Fruit fly (Drosophila melanogaster) whole organism, wandering third instar larva: Measurements from ENCODE around the gene Mbs.

Experiments
- Abd-B ChIP-seq: fragments of >200 bp; optimal IDR thresholded peaks from 2 replicates; lab custom pipeline; 2017; ENCODE audit warnings: missing biosample characterization, missing genetic modification characterization
- CG32264 ChIP-seq: fragments of 200-800 bp; sonication (Bioruptor generic); optimal IDR thresholded peaks from 2 replicates; lab custom pipeline; 2016; ENCODE audit warnings: missing biosample characterization, missing genetic modification characterization
- CG9705 ChIP-seq: fragments of 200-800 bp; sonication (Bioruptor generic); optimal IDR thresholded peaks from 2 replicates; lab custom pipeline; 2018; ENCODE audit warnings: missing biosample characterization, mild to moderate bottlenecking, missing genetic modification characterization
- CrebA ChIP-seq: fragments of 200-800 bp; sonication (Bioruptor generic); optimal IDR thresholded peaks from 2 replicates; lab custom pipeline; 2016; ENCODE audit warnings: missing biosample characterization, mild to moderate bottlenecking, missing genetic modification characterization, borderline replicate concordance
- Dfd ChIP-seq: fragments of >200 bp; optimal IDR thresholded peaks from 2 replicates; lab custom pipeline; 2017; ENCODE audit warnings: missing biosample characterization, missing genetic modification characterization
- Dif ChIP-seq: fragments of 200-275, 200-300 bp; sonication (Bioruptor generic); optimal IDR thresholded peaks from 2 replicates; lab custom pipeline; 2018; ENCODE audit warnings: missing biosample characterization, missing genetic modification characterization; ENCODE audit not compliant: partially characterized antibody
- GATAd ChIP-seq: sonication (Bioruptor generic); optimal IDR thresholded peaks from 2 replicates; lab custom pipeline; 2016; ENCODE audit warnings: missing biosample characterization, missing genetic modification characterization
- HLH106 ChIP-seq: fragments of 200-800 bp; optimal IDR thresholded peaks from 3 replicates; lab custom pipeline; 2019; ENCODE audit warnings: missing biosample characterization, mild to moderate bottlenecking, missing genetic modification characterization, moderate library complexity
- Hnf4 ChIP-seq: fragments of 200-800 bp; sonication (Bioruptor generic); optimal IDR thresholded peaks from 2 replicates; lab custom pipeline; 2016; ENCODE audit warnings: missing biosample characterization, mild to moderate bottlenecking, missing genetic modification characterization
- Hr78 ChIP-seq: fragments of >200 bp; optimal IDR thresholded peaks from 2 replicates; lab custom pipeline; 2017; ENCODE audit warnings: missing biosample characterization, missing genetic modification characterization
- Hr83 ChIP-seq: fragments of 200-300 bp; sonication (Bioruptor generic); optimal IDR thresholded peaks from 2 replicates; lab custom pipeline; 2016; ENCODE audit warnings: missing biosample characterization, mild to moderate bottlenecking, missing genetic modification characterization, moderate library complexity; ENCODE audit not compliant: poor library complexity, severe bottlenecking
- Jra ChIP-seq: sonication (Bioruptor generic); optimal IDR thresholded peaks from 2 replicates; lab custom pipeline; 2016; ENCODE audit warnings: missing biosample characterization, missing genetic modification characterization
- Mio ChIP-seq: sonication (Bioruptor generic); optimal IDR thresholded peaks from 2 replicates; lab custom pipeline; 2016; ENCODE audit warnings: missing biosample characterization, missing genetic modification characterization
- Myc ChIP-seq: fragments of >200 bp; optimal IDR thresholded peaks from 2 replicates; lab custom pipeline; 2017
- OdsH ChIP-seq: fragments of 200-800 bp; sonication (Bioruptor generic); optimal IDR thresholded peaks from 2 replicates; lab custom pipeline; 2016; ENCODE audit warnings: missing biosample characterization, mild to moderate bottlenecking, missing genetic modification characterization
- Rel ChIP-seq, 2 experiments: fragments of 200-800 bp; sonication (Bioruptor generic) in 1 of 2; optimal IDR thresholded peaks; 2 replicates in 1 of 2; 3 replicates in 1 of 2; lab custom pipeline; 2016 to 2019; ENCODE audit warnings: mild to moderate bottlenecking in 2 of 2, missing biosample characterization in 2 of 2, missing genetic modification characterization in 2 of 2, moderate library complexity in 1 of 2
- br ChIP-seq: fragments of 200-800 bp; sonication (Bioruptor generic); optimal IDR thresholded peaks from 2 replicates; lab custom pipeline; 2016; ENCODE audit warnings: missing biosample characterization, missing genetic modification characterization
- brk ChIP-seq: fragments of 200-800 bp; sonication (Bioruptor generic); optimal IDR thresholded peaks from 2 replicates; lab custom pipeline; 2016; ENCODE audit warnings: missing biosample characterization, mild to moderate bottlenecking, missing genetic modification characterization
- dl ChIP-seq, 2 experiments: fragments of 175-275, 200-275 bp in 1 of 2; fragments of 200-275 bp in 1 of 2; sonication (Bioruptor generic); optimal IDR thresholded peaks; lab custom pipeline; 2018; ENCODE audit warnings: mild to moderate bottlenecking in 2 of 2, missing biosample characterization in 2 of 2, missing genetic modification characterization in 2 of 2, moderate library complexity in 2 of 2; ENCODE audit not compliant: partially characterized antibody in 2 of 2, insufficient read depth in 1 of 2
- dmrt93B ChIP-seq: fragments of 200-800 bp; sonication (Bioruptor generic); optimal IDR thresholded peaks from 2 replicates; lab custom pipeline; 2018; ENCODE audit warnings: missing biosample characterization, mild to moderate bottlenecking, missing genetic modification characterization
- dsf ChIP-seq: sonication (Bioruptor generic); optimal IDR thresholded peaks from 2 replicates; lab custom pipeline; 2016; ENCODE audit warnings: missing biosample characterization, missing genetic modification characterization, borderline replicate concordance
- ey ChIP-seq: fragments of 200-800 bp; sonication (Bioruptor generic); optimal IDR thresholded peaks from 2 replicates; lab custom pipeline; 2016; ENCODE audit warnings: missing biosample characterization, missing genetic modification characterization
- foxo ChIP-seq, 2 experiments: fragments of 200-800 bp; sonication (Bioruptor generic); optimal IDR thresholded peaks; 2 replicates in 1 of 2; 3 replicates in 1 of 2; lab custom pipeline; 2016 to 2017; ENCODE audit warnings: missing biosample characterization in 2 of 2, missing genetic modification characterization in 2 of 2
- fru ChIP-seq: fragments of 200-800 bp; sonication (Bioruptor generic); optimal IDR thresholded peaks from 3 replicates; lab custom pipeline; 2016; ENCODE audit warnings: missing biosample characterization, mild to moderate bottlenecking, missing genetic modification characterization
- h ChIP-seq: fragments of 200-800 bp; sonication (Bioruptor generic); optimal IDR thresholded peaks from 3 replicates; lab custom pipeline; 2016; ENCODE audit warnings: missing biosample characterization, mild to moderate bottlenecking, missing genetic modification characterization
- jim ChIP-seq: fragments of 175-275, 200-325 bp; sonication (Bioruptor generic); optimal IDR thresholded peaks from 2 replicates; lab custom pipeline; 2016; ENCODE audit warnings: missing biosample characterization, mild to moderate bottlenecking, missing genetic modification characterization
- lola ChIP-seq: fragments of >200 bp; optimal IDR thresholded peaks from 2 replicates; lab custom pipeline; 2017; ENCODE audit warnings: missing biosample characterization, missing genetic modification characterization
- pan ChIP-seq: fragments of >200 bp; optimal IDR thresholded peaks from 2 replicates; lab custom pipeline; 2017
- psq ChIP-seq: fragments of 200-800 bp; sonication (Bioruptor generic); optimal IDR thresholded peaks from 3 replicates; lab custom pipeline; 2017; ENCODE audit warnings: missing biosample characterization, mild to moderate bottlenecking, missing genetic modification characterization, moderate library complexity
- rgr ChIP-seq: fragments of 200-800 bp; sonication (Bioruptor generic); optimal IDR thresholded peaks from 3 replicates; lab custom pipeline; 2016; ENCODE audit warnings: missing biosample characterization, mild to moderate bottlenecking, missing genetic modification characterization
- sage ChIP-seq: fragments of 200-800 bp; sonication (Bioruptor generic); optimal IDR thresholded peaks from 2 replicates; lab custom pipeline; 2016; ENCODE audit warnings: missing biosample characterization, mild to moderate bottlenecking, missing genetic modification characterization
- sv ChIP-seq: fragments of 200-800 bp; sonication (Bioruptor generic); optimal IDR thresholded peaks from 3 replicates; lab custom pipeline; 2016; ENCODE audit warnings: missing biosample characterization, missing genetic modification characterization
- tai ChIP-seq: sonication (Bioruptor generic); optimal IDR thresholded peaks from 2 replicates; lab custom pipeline; 2016; ENCODE audit warnings: missing biosample characterization, missing genetic modification characterization
- usp ChIP-seq: fragments of >200 bp; optimal IDR thresholded peaks from 2 replicates; lab custom pipeline; 2017; ENCODE audit warnings: missing biosample characterization, missing genetic modification characterization
- woc ChIP-seq: sonication (Bioruptor generic); optimal IDR thresholded peaks from 2 replicates; lab custom pipeline; 2016; ENCODE audit warnings: missing biosample characterization, mild to moderate bottlenecking, missing genetic modification characterization

Mbs gene

DNA sequence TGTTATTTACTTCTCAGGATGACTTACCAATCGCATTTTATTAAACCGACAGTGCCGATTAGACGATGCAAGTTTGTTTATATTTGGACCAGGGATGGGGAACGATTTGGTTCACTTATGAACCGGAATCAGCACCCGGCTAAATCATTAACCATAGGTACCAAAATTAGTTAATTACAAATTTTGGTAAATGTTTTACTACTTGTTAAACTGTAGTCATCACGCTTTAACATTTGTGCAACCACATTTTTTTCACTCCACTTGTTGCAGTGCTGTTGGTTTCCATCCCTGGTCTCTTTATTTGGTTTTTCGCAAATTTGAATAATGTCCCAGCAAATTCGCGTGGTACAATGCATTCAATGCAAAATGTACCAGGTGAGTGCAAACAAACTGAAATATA lies 53.8 kb downstream of the Mbs start, which contains the start of the genes IntS9 and CG43295 (continued):
- TF ChIP-seq GATAd (peak; percentile 84), Jra (GFP tag; lab: Kevin White, UChicago) (no peak), OdsH (GFP tag; lab: Kevin White, UChicago) (peak; percentile 89), foxo (GFP tag; optimal IDR thresholded peaks at IDR 0.05; lab: Kevin White, UChicago) (peak; percentile 66 to 94), lola (no peak), dmrt93B (no peak), dsf (no peak), Mio (GFP tag; lab: Kevin White, UChicago) (peak; percentile 32), br (GFP tag; lab: Kevin White, UChicago) (peak; percentile 91), Hr78 (GFP tag; lab: Kevin White, UChicago) (no peak), dl (GFP tag; optimal IDR thresholded peaks at IDR 0.05; lab: Kevin White, UChicago; ENCODE audit: insufficient read depth in 1 of 2, partially characterized antibody in 2 of 2) (no peak), h (GFP tag; lab: Kevin White, UChicago) (no peak), Dfd (GFP tag; lab: Kevin White, UChicago) (no peak)
- TF ChIP-seq, all 38 proteins: peak for 12

dm6 chr3L:16112069-16112820 lies 60.5 kb downstream of the Mbs start, which contains the start of gene Zn72D:
Gene Zn72D (minus strand): TSS chr3L:16112626.
- TF ChIP-seq rgr (GFP tag; lab: Kevin White, UChicago) (peak; percentile 6), Mio (GFP tag; lab: Kevin White, UChicago) (no peak)

DNA sequence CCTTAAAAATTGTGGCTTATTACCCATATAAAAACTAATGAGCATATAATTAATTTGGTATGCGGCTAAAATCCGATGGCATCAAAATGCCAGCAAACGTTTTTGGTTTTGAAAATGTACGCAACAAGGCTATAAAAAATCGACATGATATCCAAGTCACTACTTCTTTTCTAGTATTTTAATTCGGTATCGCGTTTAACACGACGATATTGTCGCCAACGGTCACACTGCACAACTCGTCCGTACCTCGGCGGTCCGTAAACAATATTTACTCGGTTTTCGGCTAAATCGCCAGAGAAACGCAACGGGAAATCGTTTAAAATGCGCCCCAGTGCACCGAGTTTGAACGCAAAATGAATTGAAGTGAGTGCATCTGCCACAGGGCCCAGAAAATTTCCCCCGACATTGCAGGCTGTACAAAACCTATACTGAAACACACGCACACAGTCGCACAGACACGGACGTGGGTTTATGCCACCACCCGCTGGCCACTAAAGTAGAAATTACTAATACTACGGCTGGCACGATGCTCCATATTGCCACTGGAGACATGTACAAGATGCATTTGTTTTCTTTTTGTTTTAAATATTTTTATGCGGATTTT lies 61.3 kb downstream of the Mbs start, which contains the start of gene Taf4:
Gene Taf4, plus strand, starts transcription at position 210 of the 604 bp plus-strand sequence.
- TF ChIP-seq GATAd (no peak), CG9705 (GFP tag; lab: Kevin White, UChicago) (no peak), dmrt93B (no peak), Hnf4 (no peak), Abd-B (GFP tag; lab: Kevin White, UChicago) (no peak), tai (GFP tag; lab: Kevin White, UChicago) (no peak), psq (GFP tag; lab: Kevin White, UChicago) (no peak), CG32264 (GFP tag; lab: Kevin White, UChicago) (no peak), Jra (GFP tag; lab: Kevin White, UChicago) (no peak), Dif (GFP tag; lab: Kevin White, UChicago) (no peak), rgr (GFP tag; lab: Kevin White, UChicago) (no peak), ey (no peak), usp (GFP tag; lab: Kevin White, UChicago) (no peak), sage (GFP tag; lab: Kevin White, UChicago) (no peak), HLH106 (tag; lab: Kevin White, UChicago) (no peak), woc (GFP tag; lab: Kevin White, UChicago) (no peak), sv (GFP tag; lab: Kevin White, UChicago) (no peak), h (GFP tag; lab: Kevin White, UChicago) (no peak), lola (no peak)

- TF ChIP-seq HLH106 (tag; lab: Kevin White, UChicago) (peak; percentile 84), Dfd (GFP tag; lab: Kevin White, UChicago) (no peak), jim (GFP tag; lab: Kevin White, UChicago) (no peak), foxo (GFP tag; optimal IDR thresholded peaks at IDR 0.05; lab: Kevin White, UChicago) (peak; percentile 50 to 93), dmrt93B (no peak), rgr (GFP tag; lab: Kevin White, UChicago) (peak; percentile 92), GATAd (peak; percentile 39), Myc (lab: Kevin White, UChicago) (no peak), lola (no peak), Mio (GFP tag; lab: Kevin White, UChicago) (peak; percentile 61), Jra (GFP tag; lab: Kevin White, UChicago) (peak; percentile 82), psq (GFP tag; lab: Kevin White, UChicago) (peak; percentile 96), CG32264 (GFP tag; lab: Kevin White, UChicago) (peak; percentile 77), Dif (GFP tag; lab: Kevin White, UChicago) (no peak), sv (GFP tag; lab: Kevin White, UChicago) (peak; percentile 88), Abd-B (GFP tag; lab: Kevin White, UChicago) (no peak), dsf (peak; percentile 84), brk (GFP tag; lab: Kevin White, UChicago) (no peak), ey (peak; percentile 92), Hnf4 (peak; percentile 86), usp (GFP tag; lab: Kevin White, UChicago) (no peak), sage (GFP tag; lab: Kevin White, UChicago) (peak; percentile 74), CrebA (GFP tag; lab: Kevin White, UChicago) (no peak), h (GFP tag; lab: Kevin White, UChicago) (peak; percentile 96), pan (no peak), Rel (GFP tag; optimal IDR thresholded peaks at IDR 0.05; lab: Kevin White, UChicago) (no peak), Rel (tag; optimal IDR thresholded peaks at IDR 0.05; lab: Kevin White, UChicago) (peak; percentile 44), tai (GFP tag; lab: Kevin White, UChicago) (no peak), Hr83 (GFP tag; lab: Kevin White, UChicago) (peak; percentile 73), br (GFP tag; lab: Kevin White, UChicago) (peak; percentile 90), CG9705 (GFP tag; lab: Kevin White, UChicago) (peak; percentile 80), woc (GFP tag; lab: Kevin White, UChicago) (peak; percentile 94), fru (GFP tag; lab: Kevin White, UChicago) (peak; percentile 93)
Observed at dm6 chr3L:16113607-16114337, 62.0 kb downstream of the Mbs start.
